Worm (Caenorhabditis elegans): ENCODE measurements around the gene sri-46.

The sri-46 gene

ce11 chrII:671025-671424 is at the start of gene sri-46:
sri-46 (minus strand) TSS chrII:671125.
- no peak for TF ChIP-seq ztf-29 (GFP tag; IDR thresholded peaks at IDR 0.05)
- no peak for TF ChIP-seq klf-2 (GFP tag; conservative IDR thresholded peaks at IDR 0.05)
- TF ChIP-seq tab-1 (GFP tag; IDR thresholded peaks at IDR 0.05) = no peak
- no peak for TF ChIP-seq T22C8.4 (GFP tag; IDR thresholded peaks at IDR 0.05)
- no peak for TF ChIP-seq ref-1 (GFP tag; conservative IDR thresholded peaks at IDR 0.05)
- no peak for TF ChIP-seq cog-1 (tag; optimal IDR thresholded peaks at IDR 0.05)
- TF ChIP-seq ztf-23 (GFP tag; IDR thresholded peaks at IDR 0.05) = no peak
- TF ChIP-seq med-1 (GFP tag; optimal IDR thresholded peaks at IDR 0.05; ENCODE audit: insufficient read depth) = no peak
- TF ChIP-seq flt-1 (GFP tag; IDR thresholded peaks at IDR 0.05) = no peak

DNA sequence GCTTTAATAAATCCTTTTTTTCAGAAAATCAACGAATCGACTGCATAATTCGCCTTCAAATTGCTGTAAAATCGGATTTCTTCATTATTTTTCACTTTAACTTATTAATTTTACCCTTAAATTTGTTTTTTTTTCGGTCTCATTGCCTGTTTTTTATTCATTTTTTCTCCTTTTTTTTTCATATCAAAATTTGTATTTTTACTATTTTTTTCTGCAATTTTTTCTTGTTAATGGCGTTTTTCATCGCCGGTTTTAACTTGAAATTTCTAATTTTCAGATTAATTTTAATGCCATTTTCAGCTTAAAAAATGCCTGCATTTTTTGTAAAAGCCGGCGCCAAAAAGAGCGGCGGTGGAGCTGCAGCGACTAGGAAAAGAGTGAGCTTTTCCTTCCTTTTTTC is 38.2 kb upstream of the sri-46 start, which contains the start of gene T02H6.1:
TSS of gene T02H6.1 (plus strand) at position 301 of the 400 bp plus-strand sequence.
- TF ChIP-seq tab-1 (GFP tag; IDR thresholded peaks at IDR 0.05) = no peak
- no peak for TF ChIP-seq med-1 (GFP tag; optimal IDR thresholded peaks at IDR 0.05; ENCODE audit: insufficient read depth)
- no peak for TF ChIP-seq ztf-29 (GFP tag; IDR thresholded peaks at IDR 0.05)

DNA sequence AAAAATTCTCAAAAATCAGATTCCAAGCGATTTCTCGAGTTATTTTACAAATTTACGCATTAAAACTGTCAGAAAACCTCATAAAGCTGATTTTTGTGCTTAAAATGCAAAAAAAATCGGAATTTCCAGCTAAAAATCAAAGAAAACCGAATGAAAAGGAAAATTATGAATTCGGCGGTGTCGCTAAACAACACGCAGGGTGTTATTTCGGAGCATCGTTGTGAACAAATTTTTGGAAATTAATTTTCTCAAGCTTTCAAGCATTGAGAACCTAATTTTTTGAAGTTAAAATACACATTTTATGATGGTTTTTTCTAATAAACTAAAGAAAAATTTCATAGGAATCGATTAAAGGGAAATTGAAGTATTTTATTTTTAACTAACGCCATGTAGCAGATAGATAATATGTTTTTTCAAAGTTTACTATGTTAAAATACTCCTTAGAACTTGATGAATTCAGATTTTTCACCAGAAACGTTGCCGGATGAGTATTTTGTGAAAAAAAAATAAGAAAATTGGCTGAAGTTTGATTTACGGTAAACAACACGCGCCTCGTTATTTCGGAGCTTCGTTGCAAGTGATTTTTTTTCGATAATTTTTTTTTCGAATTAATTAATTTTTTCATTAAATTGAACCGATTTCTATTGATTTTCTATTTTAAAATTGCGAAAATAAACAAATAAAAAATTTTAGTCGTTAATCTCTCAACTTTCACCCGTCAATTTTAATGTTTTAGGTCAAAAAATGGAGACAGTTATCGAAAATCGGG is 30.6 kb upstream of the sri-46 start, which contains the start of gene thoc-1:
TSS of gene thoc-1 (plus strand) at position 737 of the 769 bp plus-strand sequence.
- no peak for TF ChIP-seq ztf-29 (GFP tag; IDR thresholded peaks at IDR 0.05)
- no peak for TF ChIP-seq tab-1 (GFP tag; IDR thresholded peaks at IDR 0.05)
- no peak for TF ChIP-seq flt-1 (GFP tag; IDR thresholded peaks at IDR 0.05)
- TF ChIP-seq ztf-23 (GFP tag; IDR thresholded peaks at IDR 0.05) = no peak
- TF ChIP-seq med-1 (GFP tag; optimal IDR thresholded peaks at IDR 0.05; ENCODE audit: insufficient read depth) = no peak
- TF ChIP-seq T22C8.4 (GFP tag; IDR thresholded peaks at IDR 0.05) = no peak
- TF ChIP-seq cog-1 (tag; optimal IDR thresholded peaks at IDR 0.05) = no peak
- TF ChIP-seq ref-1 (GFP tag; conservative IDR thresholded peaks at IDR 0.05) = no peak
- TF ChIP-seq klf-2 (GFP tag; conservative IDR thresholded peaks at IDR 0.05) = no peak

- TF ChIP-seq cog-1 (tag; optimal IDR thresholded peaks at IDR 0.05) (no peak), tab-1 (GFP tag; IDR thresholded peaks at IDR 0.05) (no peak)
These were observed 30.1 kb upstream of the sri-46 start, which contains the start of gene T02H6.11 for ce11 chrII:701025-701370. T02H6.11 (minus strand) TSS chrII:701125.

DNA sequence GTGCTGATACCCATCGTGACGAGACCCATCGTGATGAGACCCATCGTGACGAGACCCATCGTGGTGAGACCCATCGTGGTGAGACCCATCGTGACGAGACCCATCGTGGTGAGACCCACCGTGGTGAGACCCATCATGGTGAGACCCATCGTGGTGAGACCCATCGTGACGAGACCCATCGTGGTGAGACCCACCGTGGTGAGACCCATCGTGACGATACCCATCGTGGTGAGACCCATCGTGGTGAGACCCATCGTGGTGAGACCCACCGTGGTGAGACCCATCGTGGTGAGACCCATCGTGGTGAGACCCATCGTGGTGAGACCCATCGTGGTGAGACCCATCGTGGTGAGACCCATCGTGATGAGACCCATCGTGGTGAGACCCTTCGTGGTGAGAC is 27.5 kb upstream of the sri-46 start:
- peak; percentile 48; the same call in 1 of the 2 replicates for TF ChIP-seq ztf-23 (GFP tag; IDR thresholded peaks at IDR 0.05)
- TF ChIP-seq tab-1 (GFP tag; IDR thresholded peaks at IDR 0.05) = 0 out of 2 replicates have a peak, but pooled peaks have one; percentile 45

- TF ChIP-seq klf-2 (GFP tag; conservative IDR thresholded peaks at IDR 0.05) (peak; percentile 66), tab-1 (GFP tag; IDR thresholded peaks at IDR 0.05) (peak; percentile 81), T22C8.4 (GFP tag; IDR thresholded peaks at IDR 0.05) (peak; percentile 75), ztf-29 (GFP tag; IDR thresholded peaks at IDR 0.05) (peak; percentile 23; the same call in 1 of the 2 replicates), flt-1 (GFP tag; IDR thresholded peaks at IDR 0.05) (peak; percentile 69), ref-1 (GFP tag; conservative IDR thresholded peaks at IDR 0.05) (peak; percentile 59)
These were observed 26.0 kb upstream of the sri-46 start for ce11 chrII:696776-697532.

DNA sequence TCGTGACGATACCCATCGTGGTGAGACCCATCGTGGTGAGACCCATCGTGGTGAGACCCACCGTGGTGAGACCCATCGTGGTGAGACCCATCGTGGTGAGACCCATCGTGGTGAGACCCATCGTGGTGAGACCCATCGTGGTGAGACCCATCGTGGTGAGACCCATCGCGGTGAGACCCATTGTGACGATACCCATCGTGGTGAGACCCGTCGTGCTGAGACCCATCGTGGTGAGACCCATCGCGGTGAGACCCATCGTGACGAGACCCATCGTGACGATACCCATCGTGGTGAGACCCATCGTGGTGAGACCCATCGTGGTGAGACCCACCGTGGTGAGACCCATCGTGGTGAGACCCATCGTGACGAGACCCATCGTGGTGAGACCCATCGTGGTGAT is 24.2 kb upstream of the sri-46 start:
- TF ChIP-seq tab-1 (GFP tag; IDR thresholded peaks at IDR 0.05) (peak; percentile 80), T22C8.4 (GFP tag; IDR thresholded peaks at IDR 0.05) (peak; percentile 34; the same call in 1 of the 2 replicates), ref-1 (GFP tag; conservative IDR thresholded peaks at IDR 0.05) (0 out of 2 replicates have a peak, but pooled peaks have one; percentile 28), ztf-23 (GFP tag; IDR thresholded peaks at IDR 0.05) (peak; percentile 41; the same call in 1 of the 2 replicates)

DNA sequence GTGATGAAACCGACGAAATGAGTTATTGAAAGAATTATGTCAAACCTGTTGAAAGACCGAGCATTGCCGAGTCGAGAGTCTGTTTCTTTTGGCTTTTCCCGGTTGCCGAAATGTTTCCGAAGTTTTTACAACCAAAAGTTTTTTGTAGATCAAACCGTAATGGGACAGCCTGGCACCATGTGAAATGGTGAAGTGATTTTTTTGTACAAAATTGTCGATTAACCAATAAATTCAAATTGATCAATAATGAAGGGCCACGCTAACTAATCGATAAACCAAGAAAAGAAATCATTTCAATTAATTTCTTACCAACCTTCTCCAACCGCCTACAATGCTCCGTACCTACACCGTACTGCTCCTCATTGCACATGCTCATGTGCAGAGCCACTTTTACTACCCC is 20.6 kb upstream of the sri-46 start, which contains the start of gene T02H6.3:
TSS of gene T02H6.3 (plus strand) at position 301 of the 400 bp plus-strand sequence.
- no peak for TF ChIP-seq ztf-23 (GFP tag; IDR thresholded peaks at IDR 0.05)

- TF ChIP-seq ztf-29 (GFP tag; IDR thresholded peaks at IDR 0.05) (no peak), tab-1 (GFP tag; IDR thresholded peaks at IDR 0.05) (no peak), flt-1 (GFP tag; IDR thresholded peaks at IDR 0.05) (no peak), klf-2 (GFP tag; conservative IDR thresholded peaks at IDR 0.05) (no peak), med-1 (GFP tag; optimal IDR thresholded peaks at IDR 0.05; ENCODE audit: insufficient read depth) (no peak), ztf-23 (GFP tag; IDR thresholded peaks at IDR 0.05) (no peak)
These were observed 18.8 kb upstream of the sri-46 start, which contains the start of gene T02H6.4 for ce11 chrII:689749-690148. T02H6.4 (plus strand) TSS chrII:690049.

ce11 chrII:684811-685210 is 13.9 kb upstream of the sri-46 start, which contains the start of gene T02H6.5:
T02H6.5 (plus strand) TSS chrII:685111.
- TF ChIP-seq T22C8.4 (GFP tag; IDR thresholded peaks at IDR 0.05) (no peak), ztf-29 (GFP tag; IDR thresholded peaks at IDR 0.05) (no peak), flt-1 (GFP tag; IDR thresholded peaks at IDR 0.05) (no peak), tab-1 (GFP tag; IDR thresholded peaks at IDR 0.05) (no peak), med-1 (GFP tag; optimal IDR thresholded peaks at IDR 0.05; ENCODE audit: insufficient read depth) (no peak), klf-2 (GFP tag; conservative IDR thresholded peaks at IDR 0.05) (no peak), ref-1 (GFP tag; conservative IDR thresholded peaks at IDR 0.05) (no peak), ztf-23 (GFP tag; IDR thresholded peaks at IDR 0.05) (no peak), cog-1 (tag; optimal IDR thresholded peaks at IDR 0.05) (no peak)

All from whole organism, midembryonic.